Worm (Caenorhabditis elegans) whole organism, mixed stage, embryonic: Measurements from ENCODE around the gene ZK1073.1.

Experiments used
- M03D4.4 ChIP-seq: sonication (generic microtip); optimal IDR thresholded peaks from 2 replicates; lab custom pipeline; 2017; ENCODE audit warnings: mild to moderate bottlenecking, missing genetic modification characterization, missing compliant biosample characterization
- blmp-1 ChIP-seq: fragments of 150-350 bp; optimal IDR thresholded peaks from 2 replicates; lab custom pipeline; 2014; ENCODE audit warnings: missing biosample characterization, missing genetic modification characterization
- ceh-39 ChIP-seq: fragments of 150-350 bp; optimal IDR thresholded peaks from 2 replicates; lab custom pipeline; 2014; ENCODE audit warnings: missing biosample characterization, missing genetic modification characterization
- ceh-43 ChIP-seq: fragments of 200-800 bp; sonication (Bioruptor generic); optimal IDR thresholded peaks from 2 replicates; lab custom pipeline; 2018; ENCODE audit warnings: mild to moderate bottlenecking, missing genetic modification characterization, moderate library complexity, missing compliant biosample characterization
- ceh-83 ChIP-seq: fragments of 200-800 bp; sonication (Bioruptor generic); optimal IDR thresholded peaks from 2 replicates; lab custom pipeline; 2018; ENCODE audit warnings: mild to moderate bottlenecking, missing genetic modification characterization, missing compliant biosample characterization
- ces-1 ChIP-seq: fragments of 150-350 bp; optimal IDR thresholded peaks from 2 replicates; lab custom pipeline; 2014; ENCODE audit warnings: missing biosample characterization, missing genetic modification reagents, missing genetic modification characterization
- drap-1 ChIP-seq: fragments of 200-800 bp; sonication (Bioruptor generic); optimal IDR thresholded peaks from 3 replicates; lab custom pipeline; 2018; ENCODE audit warnings: mild to moderate bottlenecking, missing genetic modification characterization, missing compliant biosample characterization
- elt-1 ChIP-seq: sonication (generic microtip); optimal IDR thresholded peaks from 2 replicates; lab custom pipeline; 2017; ENCODE audit warnings: missing genetic modification characterization, mild to moderate bottlenecking, missing compliant biosample characterization, antibody characterized with exemption, moderate library complexity, borderline replicate concordance; ENCODE audit not compliant: insufficient read depth
- elt-3 ChIP-seq: fragments of 150-350 bp; optimal IDR thresholded peaks from 2 replicates; lab custom pipeline; 2014; ENCODE audit warnings: missing biosample characterization, missing genetic modification characterization
- flh-1 ChIP-seq: fragments of 200-800 bp; sonication (Bioruptor generic); optimal IDR thresholded peaks from 2 replicates; lab custom pipeline; 2018; ENCODE audit warnings: mild to moderate bottlenecking, missing genetic modification characterization, moderate library complexity, missing compliant biosample characterization
- ham-2 ChIP-seq: fragments of 200-800 bp; sonication (Bioruptor generic); optimal IDR thresholded peaks from 2 replicates; lab custom pipeline; 2018; ENCODE audit warnings: mild to moderate bottlenecking, missing genetic modification characterization, missing compliant biosample characterization
- hlh-1 ChIP-seq: fragments of 150-350 bp; optimal IDR thresholded peaks from 2 replicates; lab custom pipeline; 2014; ENCODE audit warnings: missing biosample characterization, missing genetic modification reagents, missing genetic modification characterization
- lin-13 ChIP-seq: fragments of 150-350 bp; optimal IDR thresholded peaks from 2 replicates; lab custom pipeline; 2014; ENCODE audit warnings: missing biosample characterization, missing genetic modification characterization
- lin-32 ChIP-seq: fragments of 200-800 bp; sonication (Bioruptor generic); optimal IDR thresholded peaks from 2 replicates; lab custom pipeline; 2018; ENCODE audit warnings: mild to moderate bottlenecking, missing genetic modification characterization, missing compliant biosample characterization
- lsy-2 ChIP-seq: fragments of 150-350 bp; optimal IDR thresholded peaks from 2 replicates; lab custom pipeline; 2014; ENCODE audit warnings: missing biosample characterization, missing genetic modification characterization
- mab-5 ChIP-seq: fragments of 150-350 bp; optimal IDR thresholded peaks from 2 replicates; lab custom pipeline; 2014; ENCODE audit warnings: missing biosample characterization, missing genetic modification characterization
- mls-2 ChIP-seq: sonication (generic microtip); optimal IDR thresholded peaks from 2 replicates; lab custom pipeline; 2016; ENCODE audit warnings: mild to moderate bottlenecking, missing genetic modification characterization, moderate library complexity, missing compliant biosample characterization
- nhr-12 ChIP-seq: fragments of 150-350 bp; optimal IDR thresholded peaks from 2 replicates; lab custom pipeline; 2014; ENCODE audit warnings: missing biosample characterization, missing genetic modification characterization
- nhr-237 ChIP-seq: fragments of 150-350 bp; optimal IDR thresholded peaks from 2 replicates; lab custom pipeline; 2014; ENCODE audit warnings: missing biosample characterization, missing genetic modification characterization
- nhr-28 ChIP-seq: fragments of 150-350 bp; optimal IDR thresholded peaks from 2 replicates; lab custom pipeline; 2014; ENCODE audit warnings: missing biosample characterization, missing genetic modification characterization
- nhr-76 ChIP-seq: sonication (generic microtip); optimal IDR thresholded peaks from 2 replicates; lab custom pipeline; 2017; ENCODE audit warnings: missing biosample characterization, missing genetic modification characterization
- pha-4 ChIP-seq: fragments of 150-350 bp; optimal IDR thresholded peaks from 2 replicates; lab custom pipeline; 2018; ENCODE audit warnings: missing biosample characterization, missing genetic modification reagents, missing genetic modification characterization
- sem-2 ChIP-seq: fragments of 200-800 bp; sonication (Bioruptor generic); optimal IDR thresholded peaks from 2 replicates; lab custom pipeline; 2018; ENCODE audit warnings: mild to moderate bottlenecking, missing genetic modification characterization, missing compliant biosample characterization
- snpc-4 ChIP-seq: fragments of 150-350 bp; optimal IDR thresholded peaks from 2 replicates; lab custom pipeline; 2014; ENCODE audit warnings: missing biosample characterization, missing genetic modification characterization
- sptf-1 ChIP-seq: sonication (generic microtip); optimal IDR thresholded peaks from 2 replicates; lab custom pipeline; 2017; ENCODE audit warnings: mild to moderate bottlenecking, missing genetic modification characterization, moderate library complexity, missing compliant biosample characterization
- tbx-8 ChIP-seq: fragments of 200-800 bp; sonication (Bioruptor generic); optimal IDR thresholded peaks from 2 replicates; lab custom pipeline; 2018; ENCODE audit warnings: mild to moderate bottlenecking, missing genetic modification characterization, moderate library complexity, missing compliant biosample characterization
- unc-120 ChIP-seq: sonication (generic microtip); optimal IDR thresholded peaks from 2 replicates; lab custom pipeline; 2017; ENCODE audit warnings: missing genetic modification characterization, missing compliant biosample characterization; ENCODE audit not compliant: poor library complexity, severe bottlenecking
- unc-39 ChIP-seq: fragments of 150-350 bp; optimal IDR thresholded peaks from 2 replicates; lab custom pipeline; 2014; ENCODE audit warnings: missing biosample characterization, missing genetic modification characterization
- unc-62 ChIP-seq: fragments of 150-350 bp; optimal IDR thresholded peaks from 2 replicates; lab custom pipeline; 2014; ENCODE audit warnings: missing biosample characterization, missing genetic modification reagents, missing genetic modification characterization
- zip-8 ChIP-seq: fragments of 150-350 bp; optimal IDR thresholded peaks from 2 replicates; lab custom pipeline; 2014; ENCODE audit warnings: missing biosample characterization, missing genetic modification characterization
- ztf-11 ChIP-seq: fragments of 150-350 bp; optimal IDR thresholded peaks from 2 replicates; lab custom pipeline; 2014; ENCODE audit warnings: missing biosample characterization, missing genetic modification characterization

The ZK1073.1 gene

DNA sequence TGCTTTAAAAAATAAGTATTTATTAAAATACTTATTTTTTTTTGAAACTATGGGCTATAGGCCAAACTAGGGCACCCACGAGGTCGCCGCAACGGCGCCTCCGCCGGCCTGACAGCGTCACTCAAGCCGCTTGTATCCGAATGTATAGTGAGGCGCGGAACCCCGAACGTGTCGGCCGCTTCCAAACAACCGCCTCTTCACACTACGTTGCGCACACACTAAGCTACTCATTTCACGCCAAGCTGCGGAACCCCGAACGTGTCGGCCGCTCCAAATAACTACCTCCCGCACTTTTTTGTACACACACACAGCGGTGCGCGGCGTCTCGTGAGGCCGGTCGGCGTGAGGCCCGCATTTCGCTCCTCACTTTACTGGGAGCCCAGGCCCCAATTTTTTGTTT lies 15.7 kb downstream of the ZK1073.1 start:
- no peak for TF ChIP-seq elt-3 (tag; lab: Kevin White, UChicago)
- TF ChIP-seq elt-1 (tag; lab: Kevin White, UChicago): no peak
- TF ChIP-seq snpc-4 (tag; lab: Kevin White, UChicago): no peak
- TF ChIP-seq unc-62: no peak
- no peak for TF ChIP-seq tbx-8 (GFP tag; lab: Kevin White, UChicago)
- TF ChIP-seq ceh-39 (tag; lab: Kevin White, UChicago): no peak
- no peak for TF ChIP-seq unc-39 (tag; lab: Kevin White, UChicago)
- no peak for TF ChIP-seq sem-2 (GFP tag; lab: Kevin White, UChicago)
- no peak for TF ChIP-seq nhr-12 (tag; lab: Kevin White, UChicago)

DNA sequence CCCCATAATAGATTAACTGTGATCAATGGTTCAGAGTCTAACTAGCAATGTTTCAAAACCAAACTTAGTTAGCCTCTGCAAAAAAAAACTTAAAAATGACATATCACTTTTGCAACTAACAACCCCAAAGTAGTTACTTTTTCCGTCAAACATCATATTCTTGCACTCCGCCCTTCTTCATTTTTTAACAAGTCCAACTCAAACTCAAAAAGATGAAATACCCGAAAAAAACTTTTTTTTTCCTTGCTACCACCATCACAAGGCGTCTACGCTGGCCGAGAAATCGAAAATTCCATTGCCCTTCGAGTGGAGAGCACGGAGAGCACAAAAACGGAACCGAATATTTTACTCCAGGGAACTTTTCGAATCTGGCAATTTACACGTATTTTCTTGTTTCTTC lies 22.8 kb downstream of the ZK1073.1 start:
- no peak for TF ChIP-seq nhr-76
- TF ChIP-seq drap-1 (GFP tag; lab: Kevin White, UChicago): no peak
- no peak for TF ChIP-seq M03D4.4 (tag; lab: Kevin White, UChicago)

DNA sequence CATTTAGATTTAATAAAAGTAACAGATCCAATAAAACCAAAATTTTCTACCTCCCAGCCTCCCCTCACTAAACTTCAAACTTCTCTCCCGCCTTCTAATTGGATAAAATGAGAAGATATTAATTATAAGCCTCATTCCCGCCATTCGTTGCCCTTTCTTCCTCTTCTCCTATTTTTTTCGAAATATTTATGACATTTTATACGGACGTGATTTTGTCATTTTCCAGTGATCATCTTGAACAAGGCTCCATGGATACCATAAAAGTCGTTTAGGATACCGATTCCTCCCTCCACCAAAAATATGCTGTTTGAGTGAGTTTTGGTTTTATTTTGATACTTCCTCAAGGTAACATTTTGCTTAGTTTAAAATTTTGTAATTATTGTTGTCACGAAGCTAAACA lies 25.3 kb downstream of the ZK1073.1 start, which contains the start of gene ZK1073.2:
Gene ZK1073.2 (plus strand): TSS at position 301 of the 400 bp plus-strand sequence.
- TF ChIP-seq nhr-237 (tag; lab: Kevin White, UChicago): no peak
- TF ChIP-seq ztf-11 (tag; lab: Kevin White, UChicago): no peak
- no peak for TF ChIP-seq mab-5 (tag; lab: Kevin White, UChicago)
- no peak for TF ChIP-seq tbx-8 (GFP tag; lab: Kevin White, UChicago)
- TF ChIP-seq lin-13 (tag; lab: Kevin White, UChicago): no peak
- TF ChIP-seq M03D4.4 (tag; lab: Kevin White, UChicago): no peak
- no peak for TF ChIP-seq ceh-39 (tag; lab: Kevin White, UChicago)
- TF ChIP-seq unc-120: no peak
- TF ChIP-seq ceh-83: no peak
- TF ChIP-seq ces-1: no peak
- no peak for TF ChIP-seq snpc-4 (tag; lab: Kevin White, UChicago)
- TF ChIP-seq drap-1 (GFP tag; lab: Kevin White, UChicago): no peak
- TF ChIP-seq flh-1 (GFP tag; lab: Kevin White, UChicago): no peak
- no peak for TF ChIP-seq nhr-76
- TF ChIP-seq, all 35 proteins: peak for 0

DNA sequence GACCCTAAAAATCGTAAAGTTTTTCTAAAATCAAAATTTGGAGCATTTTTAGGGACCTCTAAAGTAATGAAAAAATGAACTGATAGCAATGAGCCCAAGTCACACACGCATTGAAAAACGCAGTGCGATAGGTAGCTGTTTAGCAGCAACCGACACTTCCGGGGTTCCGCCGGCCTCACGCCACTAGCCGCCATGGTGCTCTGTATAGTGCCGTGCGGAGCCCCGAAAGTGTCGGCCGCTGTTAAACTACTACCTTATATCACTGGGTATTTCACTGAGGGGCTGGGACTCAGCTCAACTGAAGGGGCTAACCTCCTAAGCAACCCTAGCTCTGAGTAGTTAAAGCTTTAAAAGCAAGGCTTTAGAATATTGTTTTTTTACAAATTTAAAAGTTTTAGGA lies 29.4 kb downstream of the ZK1073.1 start:
- TF ChIP-seq ces-1 (no peak), hlh-1 (no peak), lsy-2 (tag; lab: Kevin White, UChicago) (no peak), drap-1 (GFP tag; lab: Kevin White, UChicago) (no peak), mls-2 (no peak), pha-4 (tag; lab: Kevin White, UChicago) (no peak), blmp-1 (tag; lab: Kevin White, UChicago) (no peak), nhr-28 (tag; lab: Kevin White, UChicago) (no peak), ham-2 (GFP tag; lab: Kevin White, UChicago) (no peak), ztf-11 (tag; lab: Kevin White, UChicago) (no peak), zip-8 (tag; lab: Kevin White, UChicago) (no peak), lin-32 (GFP tag; lab: Kevin White, UChicago) (no peak), lin-13 (tag; lab: Kevin White, UChicago) (no peak), nhr-237 (tag; lab: Kevin White, UChicago) (no peak), ceh-43 (GFP tag; lab: Kevin White, UChicago) (no peak)

DNA sequence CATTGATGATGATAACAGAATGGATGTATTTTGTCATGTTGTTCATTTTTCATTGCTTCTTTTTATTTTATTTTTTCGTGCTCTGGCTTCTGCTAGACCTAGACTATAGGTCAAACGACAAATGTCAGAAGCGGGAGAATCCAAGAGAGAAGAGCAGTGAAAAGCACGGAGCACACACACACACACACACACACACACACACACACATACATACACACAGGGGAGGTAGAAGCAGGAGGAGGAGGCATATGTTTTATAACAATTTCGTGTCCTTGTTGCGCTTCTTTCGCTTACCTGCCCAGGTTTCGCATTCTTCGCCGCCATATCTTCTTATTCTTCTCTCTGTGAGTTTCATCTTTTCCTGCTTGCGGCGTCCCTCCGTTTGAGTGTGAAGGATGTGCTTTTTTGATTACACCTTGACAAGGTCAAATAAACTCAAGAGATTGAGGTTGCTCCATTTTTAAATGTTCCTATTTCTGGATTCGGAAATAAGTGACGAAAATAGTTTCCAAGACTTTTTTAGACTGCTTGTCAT lies 30.5 kb downstream of the ZK1073.1 start:
- TF ChIP-seq ceh-83 (no peak), sptf-1 (peak; percentile 1), nhr-12 (tag; lab: Kevin White, UChicago) (no peak), unc-120 (peak; percentile 47), hlh-1 (peak; percentile 46)

DNA sequence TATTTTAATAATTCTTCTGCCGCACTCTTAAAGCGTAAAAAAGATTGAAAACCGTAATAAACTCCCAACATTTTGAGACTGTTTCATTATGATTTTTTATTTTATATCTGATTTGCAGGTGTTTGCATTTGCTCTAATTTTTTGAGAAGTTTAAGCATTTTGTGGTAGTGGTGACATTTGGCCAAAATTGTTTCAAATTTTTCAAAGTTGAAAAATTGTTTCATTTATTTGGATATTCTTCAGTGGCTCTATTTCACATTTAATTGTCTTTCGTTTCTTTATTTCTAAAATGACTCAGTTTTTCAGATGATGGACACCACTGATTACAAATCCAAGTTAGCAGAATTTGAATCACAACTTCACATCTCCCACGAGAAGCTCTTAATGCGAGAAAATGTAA lies 34.3 kb downstream of the ZK1073.1 start, which contains the start of gene C30F2.5:
Gene C30F2.5 (plus strand): TSS at position 301 of the 400 bp plus-strand sequence.
- TF ChIP-seq tbx-8 (GFP tag; lab: Kevin White, UChicago) (no peak), snpc-4 (tag; lab: Kevin White, UChicago) (no peak), mab-5 (tag; lab: Kevin White, UChicago) (no peak), drap-1 (GFP tag; lab: Kevin White, UChicago) (no peak), mls-2 (no peak), ham-2 (GFP tag; lab: Kevin White, UChicago) (no peak), hlh-1 (no peak), flh-1 (GFP tag; lab: Kevin White, UChicago) (no peak), lsy-2 (tag; lab: Kevin White, UChicago) (no peak), lin-13 (tag; lab: Kevin White, UChicago) (no peak), ztf-11 (tag; lab: Kevin White, UChicago) (no peak), sem-2 (GFP tag; lab: Kevin White, UChicago) (no peak), M03D4.4 (tag; lab: Kevin White, UChicago) (no peak), unc-39 (tag; lab: Kevin White, UChicago) (no peak), nhr-237 (tag; lab: Kevin White, UChicago) (no peak), nhr-12 (tag; lab: Kevin White, UChicago) (no peak)
